Fruit fly (Drosophila melanogaster) whole organism: Measurements from ENCODE around the gene CG43901.

ENCODE experiments used
- Dll ChIP-seq: fragments of >200 bp; optimal IDR thresholded peaks from 2 replicates; lab custom pipeline; 2017
- EcR ChIP-seq, 2 experiments: fragments of >200 bp; optimal IDR thresholded peaks; 2 replicates each; lab custom pipeline; 2017; ENCODE audit warnings: missing biosample characterization in 2 of 2, missing genetic modification characterization in 2 of 2, missing genetic modification reagents in 2 of 2
- psq ChIP-seq: fragments of >200 bp; optimal IDR thresholded peaks from 2 replicates; lab custom pipeline; 2017

dm6 chrX:10865580-10866331, 39.8 kb upstream of the CG43901 start:
- no peak for TF ChIP-seq Dll (lab: Kevin White, UChicago)
- no peak for TF ChIP-seq EcR (GFP tag; optimal IDR thresholded peaks at IDR 0.05; lab: Kevin White, UChicago)
- no peak for TF ChIP-seq psq
